Fruit fly (Drosophila melanogaster) whole organism, prepupa: ENCODE results near the gene Twdlalpha.
A peak's percentile ranks its signal among the peaks of the same experiment; 100 is the strongest.

Experiments used
- CG10631 ChIP-seq: fragments of 200-800 bp; sonication (Bioruptor generic); optimal IDR thresholded peaks from 2 replicates; lab custom pipeline; 2016; ENCODE audit warnings: missing biosample characterization, missing genetic modification characterization
- CG10669 ChIP-seq: fragments of 200-800 bp; sonication (Bioruptor generic); optimal IDR thresholded peaks from 3 replicates; lab custom pipeline; 2018; ENCODE audit warnings: missing biosample characterization, mild to moderate bottlenecking, missing genetic modification characterization, moderate library complexity
- CG11294 ChIP-seq: fragments of 200-800 bp; sonication (Bioruptor generic); IDR thresholded peaks from 2 replicates; pipeline ENCODE4 v1.3.6; 2022; ENCODE audit warnings: missing biosample characterization, missing genetic modification characterization
- CG15336 ChIP-seq: fragments of 200-800 bp; sonication (Bioruptor generic); IDR thresholded peaks from 2 replicates; pipeline ENCODE4 v1.3.6; 2022; ENCODE audit warnings: missing biosample characterization, missing genetic modification characterization
- CG1621 ChIP-seq: fragments of 200-800 bp; sonication (Bioruptor generic); optimal IDR thresholded peaks from 3 replicates; lab custom pipeline; 2018; ENCODE audit warnings: missing biosample characterization, mild to moderate bottlenecking, missing genetic modification characterization
- CG16779 ChIP-seq: fragments of 200-800 bp; sonication (Bioruptor generic); optimal IDR thresholded peaks from 3 replicates; lab custom pipeline; 2017; ENCODE audit warnings: missing biosample characterization, mild to moderate bottlenecking, missing genetic modification characterization
- CG3032 ChIP-seq: fragments of 200-800 bp; optimal IDR thresholded peaks from 2 replicates; lab custom pipeline; 2019; ENCODE audit warnings: missing biosample characterization, mild to moderate bottlenecking, missing genetic modification characterization, moderate library complexity
- CG31627 ChIP-seq: fragments of 200-800 bp; sonication (Bioruptor generic); optimal IDR thresholded peaks from 3 replicates; lab custom pipeline; 2016; ENCODE audit warnings: missing biosample characterization, missing genetic modification characterization
- CG32006 ChIP-seq: fragments of 200-800 bp; sonication (Bioruptor generic); optimal IDR thresholded peaks from 3 replicates; lab custom pipeline; 2017; ENCODE audit warnings: missing biosample characterization, mild to moderate bottlenecking, missing genetic modification characterization
- CG34406 ChIP-seq: fragments of 200-800 bp; sonication (Bioruptor generic); optimal IDR thresholded peaks from 3 replicates; lab custom pipeline; 2016; ENCODE audit warnings: missing biosample characterization, missing genetic modification characterization
- CG4318 ChIP-seq: fragments of 200-800 bp; sonication (Bioruptor generic); optimal IDR thresholded peaks from 3 replicates; lab custom pipeline; 2017; ENCODE audit warnings: missing biosample characterization, mild to moderate bottlenecking, missing genetic modification characterization
- CG6792 ChIP-seq: fragments of 200-800 bp; sonication (Bioruptor generic); optimal IDR thresholded peaks from 3 replicates; lab custom pipeline; 2016; ENCODE audit warnings: missing biosample characterization, missing genetic modification characterization
- CG6808 ChIP-seq: fragments of 200-800 bp; sonication (Bioruptor generic); optimal IDR thresholded peaks from 3 replicates; lab custom pipeline; 2017; ENCODE audit warnings: missing biosample characterization, missing genetic modification characterization, mild to moderate bottlenecking, moderate library complexity, missing genetic modification reagents
- CG6854 ChIP-seq: fragments of 200-800 bp; sonication (Bioruptor generic); optimal IDR thresholded peaks from 2 replicates; lab custom pipeline; 2017; ENCODE audit warnings: missing biosample characterization, mild to moderate bottlenecking, missing genetic modification characterization
- CG7368 ChIP-seq: fragments of 200-800 bp; sonication (Bioruptor generic); optimal IDR thresholded peaks from 3 replicates; lab custom pipeline; 2016; ENCODE audit warnings: missing biosample characterization, missing genetic modification characterization
- CG8319 ChIP-seq: fragments of 200-800 bp; sonication (Bioruptor generic); optimal IDR thresholded peaks from 3 replicates; lab custom pipeline; 2016; ENCODE audit warnings: missing biosample characterization, missing genetic modification characterization
- CG8632 ChIP-seq: fragments of 200-800 bp; sonication (Bioruptor generic); optimal IDR thresholded peaks from 3 replicates; lab custom pipeline; 2016; ENCODE audit warnings: missing biosample characterization, missing genetic modification characterization
- Eip78C ChIP-seq: fragments of 200-800 bp; sonication (Bioruptor generic); peaks from one replicate; lab custom pipeline; 2016; ENCODE audit warnings: missing biosample characterization, missing genetic modification characterization
- Eip93F ChIP-seq: fragments of 200-800 bp; sonication (Bioruptor generic); optimal IDR thresholded peaks from 2 replicates; lab custom pipeline; 2016; ENCODE audit warnings: missing biosample characterization, mild to moderate bottlenecking, missing genetic modification characterization
- Ets21C ChIP-seq: fragments of 200-800 bp; sonication (Bioruptor generic); optimal IDR thresholded peaks from 3 replicates; lab custom pipeline; 2016; ENCODE audit warnings: missing biosample characterization, missing genetic modification characterization
- Ets96B ChIP-seq: fragments of 200-800 bp; optimal IDR thresholded peaks from 2 replicates; lab custom pipeline; 2019; ENCODE audit warnings: missing biosample characterization, mild to moderate bottlenecking, missing genetic modification characterization, moderate library complexity
- Gug ChIP-seq: fragments of 200-800 bp; sonication (Bioruptor generic); IDR thresholded peaks from 2 replicates; pipeline ENCODE4 v1.3.6; 2022; ENCODE audit warnings: missing biosample characterization, missing genetic modification characterization
- Hr39 ChIP-seq: fragments of 200-800 bp; sonication (Bioruptor generic); optimal IDR thresholded peaks from 2 replicates; lab custom pipeline; 2016; ENCODE audit warnings: missing biosample characterization, missing genetic modification characterization
- Hr4 ChIP-seq: fragments of 200-800 bp; sonication (Bioruptor generic); optimal IDR thresholded peaks from 3 replicates; lab custom pipeline; 2016; ENCODE audit warnings: missing biosample characterization, missing genetic modification characterization
- Lpt ChIP-seq: fragments of 200-800 bp; sonication (Bioruptor generic); optimal IDR thresholded peaks from 3 replicates; lab custom pipeline; 2016; ENCODE audit warnings: missing biosample characterization, missing genetic modification characterization
- Met ChIP-seq: fragments of 200-800 bp; sonication (Bioruptor generic); optimal IDR thresholded peaks from 3 replicates; lab custom pipeline; 2016; ENCODE audit warnings: missing biosample characterization, missing genetic modification characterization
- OdsH ChIP-seq: fragments of 200-800 bp; sonication (Bioruptor generic); optimal IDR thresholded peaks from 3 replicates; lab custom pipeline; 2016; ENCODE audit warnings: missing biosample characterization, missing genetic modification characterization
- Smox ChIP-seq: fragments of 200-800 bp; sonication (Bioruptor generic); optimal IDR thresholded peaks from 3 replicates; lab custom pipeline; 2016; ENCODE audit warnings: missing biosample characterization, missing genetic modification characterization
- Sox102F ChIP-seq: fragments of 200-800 bp; sonication (Bioruptor generic); optimal IDR thresholded peaks from 2 replicates; lab custom pipeline; 2016; ENCODE audit warnings: missing biosample characterization, mild to moderate bottlenecking, missing genetic modification characterization
- Sox14 ChIP-seq: fragments of 200-800 bp; sonication (Bioruptor generic); optimal IDR thresholded peaks from 3 replicates; lab custom pipeline; 2016; ENCODE audit warnings: missing biosample characterization, missing genetic modification characterization
- Sox15 ChIP-seq: fragments of 200-800 bp; sonication (Bioruptor generic); optimal IDR thresholded peaks from 3 replicates; lab custom pipeline; 2016; ENCODE audit warnings: missing biosample characterization, missing genetic modification characterization
- achi ChIP-seq: fragments of 200-800 bp; sonication (Bioruptor generic); optimal IDR thresholded peaks from 3 replicates; lab custom pipeline; 2016; ENCODE audit warnings: missing biosample characterization, missing genetic modification characterization
- acj6 ChIP-seq: fragments of 200-800 bp; sonication (Bioruptor generic); optimal IDR thresholded peaks from 3 replicates; lab custom pipeline; 2016; ENCODE audit warnings: missing biosample characterization, missing genetic modification characterization
- cyc ChIP-seq: fragments of 200-800 bp; sonication (Bioruptor generic); optimal IDR thresholded peaks from 3 replicates; lab custom pipeline; 2016; ENCODE audit warnings: missing biosample characterization, missing genetic modification characterization
- dac ChIP-seq: fragments of 200-800 bp; sonication (Bioruptor generic); optimal IDR thresholded peaks from 2 replicates; lab custom pipeline; 2017; ENCODE audit warnings: missing biosample characterization, mild to moderate bottlenecking, missing genetic modification characterization
- dsx ChIP-seq: fragments of 200-800 bp; optimal IDR thresholded peaks from 3 replicates; lab custom pipeline; 2019; ENCODE audit warnings: missing biosample characterization, mild to moderate bottlenecking, missing genetic modification characterization, moderate library complexity; ENCODE audit not compliant: poor library complexity, severe bottlenecking
- eg ChIP-seq: fragments of 200-800 bp; sonication (Bioruptor generic); IDR thresholded peaks from 3 replicates; pipeline ENCODE4 v1.3.6; 2022; ENCODE audit warnings: missing biosample characterization, missing genetic modification characterization
- esn ChIP-seq: fragments of 200-800 bp; sonication (Bioruptor generic); optimal IDR thresholded peaks from 2 replicates; lab custom pipeline; 2016; ENCODE audit warnings: missing biosample characterization, mild to moderate bottlenecking, missing genetic modification characterization, moderate library complexity
- fd85E ChIP-seq: fragments of 200-800 bp; sonication (Bioruptor generic); optimal IDR thresholded peaks from 3 replicates; lab custom pipeline; 2016; ENCODE audit warnings: missing biosample characterization, missing genetic modification characterization
- fkh ChIP-seq: fragments of 200-800 bp; sonication (Bioruptor generic); optimal IDR thresholded peaks from 3 replicates; lab custom pipeline; 2017; ENCODE audit warnings: missing biosample characterization, mild to moderate bottlenecking, missing genetic modification characterization, moderate library complexity
- net ChIP-seq: fragments of 200-800 bp; sonication (Bioruptor generic); optimal IDR thresholded peaks from 3 replicates; lab custom pipeline; 2016; ENCODE audit warnings: missing biosample characterization, missing genetic modification characterization
- salr ChIP-seq, 2 experiments: fragments of 200-800 bp; sonication (Bioruptor generic); optimal IDR thresholded peaks; 3 replicates each; lab custom pipeline; 2016 to 2018; ENCODE audit warnings: missing biosample characterization in 2 of 2, missing genetic modification characterization in 2 of 2, mild to moderate bottlenecking in 1 of 2
- ss ChIP-seq, 2 experiments: fragments of 200-800 bp; sonication (Bioruptor generic); optimal IDR thresholded peaks; 2 replicates in 1 of 2; 3 replicates in 1 of 2; lab custom pipeline; 2017 to 2018; ENCODE audit warnings: mild to moderate bottlenecking in 2 of 2, missing biosample characterization in 2 of 2, missing genetic modification characterization in 2 of 2, moderate library complexity in 1 of 2
- topi ChIP-seq: fragments of 200-800 bp; sonication (Bioruptor generic); optimal IDR thresholded peaks from 3 replicates; lab custom pipeline; 2016; ENCODE audit warnings: missing biosample characterization, missing genetic modification characterization
- vri ChIP-seq: fragments of 200-800 bp; sonication (Bioruptor generic); optimal IDR thresholded peaks from 3 replicates; lab custom pipeline; 2016; ENCODE audit warnings: missing biosample characterization, mild to moderate bottlenecking, missing genetic modification characterization

The Twdlalpha gene

DNA sequence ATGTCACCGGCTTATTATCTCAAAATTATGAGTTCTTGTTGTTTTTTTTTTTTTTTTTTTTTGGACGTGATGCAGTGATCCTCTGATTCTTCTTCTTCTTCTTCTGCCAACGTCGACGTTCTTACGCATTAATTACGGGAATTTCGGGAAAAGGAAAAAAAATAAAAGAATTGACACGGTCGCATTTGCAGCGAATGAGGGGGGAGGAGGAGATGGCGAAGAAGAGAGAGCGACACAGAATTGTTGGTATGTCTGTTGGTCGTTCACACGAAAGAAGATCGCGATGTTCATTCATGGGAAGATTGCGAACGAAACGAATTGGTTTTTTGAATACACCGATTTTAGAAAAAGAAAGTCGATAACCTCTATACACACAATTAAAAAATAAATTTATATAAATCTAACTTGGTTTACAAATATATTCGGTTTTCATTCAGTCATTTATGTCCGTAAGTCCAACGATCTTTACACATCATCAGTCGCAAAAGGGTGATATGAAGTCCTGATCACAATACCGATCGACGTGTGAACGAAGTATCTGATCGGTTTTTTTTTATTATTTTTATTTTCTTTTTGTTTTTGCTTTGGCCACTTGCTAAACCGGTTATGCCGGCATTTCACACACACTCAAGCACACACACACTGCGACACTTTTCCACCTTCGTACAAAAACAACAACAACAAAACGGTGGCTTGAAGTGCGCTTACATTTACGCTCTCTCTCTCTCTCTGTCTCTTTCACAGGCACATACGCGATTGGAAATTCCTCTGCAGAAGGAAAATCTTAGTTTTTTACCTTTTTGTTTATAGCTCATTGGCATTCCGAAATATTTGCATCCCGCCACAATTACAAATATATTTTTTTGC is 8.3 kb downstream of the Twdlalpha start (continued):
- TF ChIP-seq cyc, result peak; percentile 66
- TF ChIP-seq CG7368, result peak; percentile 67
- peak; percentile 81 for TF ChIP-seq CG10631 (GFP tag; lab: Kevin White, UChicago)
- peak; percentile 88 for TF ChIP-seq Sox102F (GFP tag; lab: Kevin White, UChicago)
- peak; percentile 97 for TF ChIP-seq Eip78C (GFP tag; lab: Kevin White, UChicago)
- peak; percentile 79 for TF ChIP-seq CG1621 (tag; lab: Kevin White, UChicago)
- TF ChIP-seq CG4318 (GFP tag; lab: Kevin White, UChicago), result peak; percentile 61
- peak; percentile 99 for TF ChIP-seq ss (GFP tag; optimal IDR thresholded peaks at IDR 0.05; lab: Kevin White, UChicago)
- TF ChIP-seq Sox15 (GFP tag; lab: Kevin White, UChicago), result peak; percentile 61
- peak; percentile 88 for TF ChIP-seq eg (GFP tag; lab: Robert Waterston, UW)
- peak; percentile 92 for TF ChIP-seq Eip93F
- TF ChIP-seq OdsH, result peak; percentile 84
- peak; percentile 88 for TF ChIP-seq dsx (GFP tag; lab: Kevin White, UChicago)
- TF ChIP-seq CG8319 (GFP tag; lab: Kevin White, UChicago), result peak; percentile 63
- peak; percentile 91 for TF ChIP-seq CG3032 (tag; lab: Kevin White, UChicago)
- TF ChIP-seq CG34406 (GFP tag; lab: Kevin White, UChicago), result peak; percentile 88

DNA sequence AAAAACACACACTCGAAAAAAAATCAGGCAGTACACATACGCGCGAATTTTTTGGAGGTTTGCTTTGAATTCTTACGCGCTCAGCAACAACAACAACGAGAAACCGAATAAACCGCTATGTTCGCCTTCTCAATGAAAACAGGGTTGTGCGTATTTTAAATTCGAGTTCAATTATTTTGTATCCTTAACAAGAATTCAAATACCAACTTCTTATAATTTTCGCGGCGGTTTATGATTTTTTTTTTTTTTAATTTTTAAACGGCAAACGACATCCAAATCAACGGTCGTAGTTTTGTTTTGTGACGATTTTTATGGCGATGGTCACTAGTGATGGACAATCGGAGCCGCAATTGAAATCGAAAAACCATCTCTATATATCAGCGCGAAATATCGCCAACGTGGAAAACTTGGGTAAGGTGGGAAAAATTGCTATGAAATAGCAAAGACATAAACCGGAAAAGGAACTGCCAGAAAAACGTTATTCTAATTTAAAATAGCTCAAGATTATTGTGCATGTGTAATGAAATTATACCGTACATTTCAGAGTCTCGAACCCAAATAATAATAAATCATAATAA is 9.0 kb downstream of the Twdlalpha start, which contains the start of gene goe:
TSS of gene goe (minus strand) at position 332 of the 578 bp plus-strand sequence.
- peak; percentile 32 for TF ChIP-seq Sox102F (GFP tag; lab: Kevin White, UChicago)
- peak in 1 of 2 experiments; percentile 35 for TF ChIP-seq ss (GFP tag; optimal IDR thresholded peaks at IDR 0.05; lab: Kevin White, UChicago)
- peak; percentile 67 for TF ChIP-seq Ets21C (GFP tag; lab: Kevin White, UChicago)
- peak; percentile 60 for TF ChIP-seq OdsH
- no peak for TF ChIP-seq CG6808 (GFP tag; lab: Kevin White, UChicago)
- TF ChIP-seq fkh (GFP tag; lab: Kevin White, UChicago), result no peak
- TF ChIP-seq CG10631 (GFP tag; lab: Kevin White, UChicago), result peak; percentile 55
- no peak for TF ChIP-seq CG1621 (tag; lab: Kevin White, UChicago)
- TF ChIP-seq acj6 (GFP tag; lab: Kevin White, UChicago), result peak; percentile 56
- TF ChIP-seq CG3032 (tag; lab: Kevin White, UChicago), result peak; percentile 37
- TF ChIP-seq CG11294, result 0 out of 2 replicates have a peak, but pooled peaks have one; percentile 21
- TF ChIP-seq salr (GFP tag; optimal IDR thresholded peaks at IDR 0.05; lab: Kevin White, UChicago), result peak in 1 of 2 experiments; percentile 8
- peak; percentile 5 for TF ChIP-seq Lpt (GFP tag; lab: Kevin White, UChicago)
- TF ChIP-seq CG15336 (GFP tag; lab: Robert Waterston, UW), result no peak
- TF ChIP-seq CG16779, result no peak
- TF ChIP-seq Hr39, result peak; percentile 81
- TF ChIP-seq dac, result peak; percentile 27
- peak; percentile 68 for TF ChIP-seq Sox14
- TF ChIP-seq Smox (GFP tag; lab: Kevin White, UChicago), result peak; percentile 60
- TF ChIP-seq CG32006 (GFP tag; lab: Kevin White, UChicago), result peak; percentile 15
- peak; percentile 39 for TF ChIP-seq CG8632 (GFP tag; lab: Kevin White, UChicago)
- TF ChIP-seq CG6792, result peak; percentile 65
- peak; percentile 83 for TF ChIP-seq Eip78C (GFP tag; lab: Kevin White, UChicago)
- peak; percentile 49 for TF ChIP-seq topi (GFP tag; lab: Kevin White, UChicago)
- peak; percentile 75 for TF ChIP-seq esn (GFP tag; lab: Kevin White, UChicago)
- peak; percentile 27; the same call in 1 of the 2 replicates for TF ChIP-seq Gug (GFP tag; lab: Robert Waterston, UW)
- TF ChIP-seq achi, result peak; percentile 49
- peak; percentile 63 for TF ChIP-seq vri (GFP tag; lab: Kevin White, UChicago)
- TF ChIP-seq CG7368, result peak; percentile 35
- TF ChIP-seq CG10669 (GFP tag; lab: Kevin White, UChicago), result no peak
- TF ChIP-seq Ets96B (tag; lab: Kevin White, UChicago), result no peak
- peak; percentile 58; the same call in 2 of the 3 replicates for TF ChIP-seq eg (GFP tag; lab: Robert Waterston, UW)
- TF ChIP-seq net (GFP tag; lab: Kevin White, UChicago), result peak; percentile 1
- TF ChIP-seq fd85E (GFP tag; lab: Kevin White, UChicago), result no peak
- peak; percentile 80 for TF ChIP-seq CG31627 (GFP tag; lab: Kevin White, UChicago)
- peak; percentile 19 for TF ChIP-seq CG34406 (GFP tag; lab: Kevin White, UChicago)
- TF ChIP-seq cyc, result peak; percentile 62
- peak; percentile 68 for TF ChIP-seq Met
- TF ChIP-seq CG6854 (GFP tag; lab: Kevin White, UChicago), result peak; percentile 40
- TF ChIP-seq Hr4 (GFP tag; lab: Kevin White, UChicago), result no peak
